Worm (Caenorhabditis elegans): Measurements from ENCODE around the gene pas-6.

- TF ChIP-seq lin-11 (tag; optimal IDR thresholded peaks at IDR 0.05) (no peak), F13H6.1 (tag; optimal IDR thresholded peaks at IDR 0.05) (no peak), ceh-6 (GFP tag; optimal IDR thresholded peaks at IDR 0.05) (no peak), fkh-10 (GFP tag; optimal IDR thresholded peaks at IDR 0.05) (no peak), ceh-48 (tag; optimal IDR thresholded peaks at IDR 0.05) (no peak), rnt-1 (tag; optimal IDR thresholded peaks at IDR 0.05) (no peak), ceh-22 (tag; optimal IDR thresholded peaks at IDR 0.05) (no peak), unc-55 (GFP tag; optimal IDR thresholded peaks at IDR 0.05) (no peak), dmd-4 (tag; optimal IDR thresholded peaks at IDR 0.05; ENCODE audit: borderline replicate concordance) (no peak), ets-4 (tag; optimal IDR thresholded peaks at IDR 0.05) (no peak), sox-4 (tag; optimal IDR thresholded peaks at IDR 0.05) (no peak), npax-4 (tag; optimal IDR thresholded peaks at IDR 0.05) (no peak), elt-2 (tag; optimal IDR thresholded peaks at IDR 0.05) (no peak), hlh-30 (tag; optimal IDR thresholded peaks at IDR 0.05; ENCODE audit: insufficient read depth) (no peak)
Measured at ce11 chrV:5548051-5548450, 36.1 kb downstream of the pas-6 start, which contains the start of gene ugt-48.
